Worm (Caenorhabditis elegans): ENCODE results near the gene gly-3.

gly-3 gene

DNA sequence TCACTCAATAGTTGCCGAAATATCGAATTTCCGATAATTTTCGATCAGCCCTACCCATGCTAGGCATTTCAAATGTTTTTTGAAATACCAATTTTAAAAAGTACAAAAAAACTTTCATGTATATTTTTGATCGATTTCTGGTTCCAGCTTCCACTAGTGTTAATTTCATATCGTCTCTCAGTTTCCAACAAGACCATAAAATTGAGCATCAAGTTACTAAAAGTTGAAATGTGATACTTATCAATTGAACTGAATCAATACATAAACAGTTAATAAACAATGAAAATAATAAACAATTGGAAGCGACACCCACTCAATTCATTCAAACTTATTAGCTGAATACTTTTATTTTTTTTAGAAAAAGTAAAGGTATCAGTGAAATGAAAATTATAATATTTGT lies 51.4 kb downstream of the gly-3 start, which contains the start of gene cup-4:
Gene cup-4, plus strand, starts transcription at position 301 of the 400 bp plus-strand sequence.
- TF ChIP-seq lin-13 (GFP tag; optimal IDR thresholded peaks at IDR 0.05) (no peak), peb-1 (tag; optimal IDR thresholded peaks at IDR 0.05) (no peak), nhr-11 (tag; optimal IDR thresholded peaks at IDR 0.05) (no peak), dmd-4 (tag; optimal IDR thresholded peaks at IDR 0.05) (no peak), sma-3 (GFP tag; optimal IDR thresholded peaks at IDR 0.05) (no peak), lin-11 (tag; optimal IDR thresholded peaks at IDR 0.05) (no peak), skn-1 (tag; optimal IDR thresholded peaks at IDR 0.05) (no peak), aly-2 (tag; optimal IDR thresholded peaks at IDR 0.05) (no peak), gmeb-1 (tag; optimal IDR thresholded peaks at IDR 0.05) (no peak), nhr-237 (tag; optimal IDR thresholded peaks at IDR 0.05) (no peak), nhr-6 (tag; optimal IDR thresholded peaks at IDR 0.05) (no peak), crh-2 (tag; optimal IDR thresholded peaks at IDR 0.05) (no peak), alr-1 (tag; optimal IDR thresholded peaks at IDR 0.05) (no peak)

DNA sequence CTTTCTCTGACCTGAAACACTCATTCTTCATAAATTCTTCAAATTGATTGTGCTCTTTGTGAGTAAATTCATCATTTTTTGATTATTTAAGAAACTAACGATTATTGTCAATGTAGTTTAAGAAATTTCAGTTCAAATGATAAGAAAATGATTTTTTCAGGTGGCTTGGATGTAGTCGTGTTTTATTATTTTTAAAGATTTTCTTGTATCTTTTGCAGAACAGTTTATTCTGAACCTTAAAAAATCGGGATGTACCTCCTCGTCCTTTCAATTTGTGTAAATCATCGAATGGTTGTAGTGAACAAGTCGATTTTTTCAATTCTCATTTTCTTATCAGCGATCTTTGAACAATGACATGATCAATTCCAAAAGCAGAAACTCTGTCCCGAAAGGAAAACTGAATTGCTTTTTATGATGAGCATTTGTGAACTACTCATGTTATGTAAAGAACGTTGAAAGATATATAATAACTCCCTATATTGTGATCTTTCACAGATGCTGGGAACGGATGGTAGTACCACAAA lies 52.3 kb downstream of the gly-3 start, which contains the start of gene slc-17.3:
Gene slc-17.3, minus strand, starts transcription at position 51 of the 524 bp plus-strand sequence.
- TF ChIP-seq sma-9 (GFP tag; optimal IDR thresholded peaks at IDR 0.05), result no peak
- TF ChIP-seq sma-9 (tag; optimal IDR thresholded peaks at IDR 0.05), result no peak
- TF ChIP-seq fos-1 (tag; optimal IDR thresholded peaks at IDR 0.05), result peak; percentile 27
